Fruit fly (Drosophila melanogaster): Measurements from ENCODE around the gene Nhe1.

DNA sequence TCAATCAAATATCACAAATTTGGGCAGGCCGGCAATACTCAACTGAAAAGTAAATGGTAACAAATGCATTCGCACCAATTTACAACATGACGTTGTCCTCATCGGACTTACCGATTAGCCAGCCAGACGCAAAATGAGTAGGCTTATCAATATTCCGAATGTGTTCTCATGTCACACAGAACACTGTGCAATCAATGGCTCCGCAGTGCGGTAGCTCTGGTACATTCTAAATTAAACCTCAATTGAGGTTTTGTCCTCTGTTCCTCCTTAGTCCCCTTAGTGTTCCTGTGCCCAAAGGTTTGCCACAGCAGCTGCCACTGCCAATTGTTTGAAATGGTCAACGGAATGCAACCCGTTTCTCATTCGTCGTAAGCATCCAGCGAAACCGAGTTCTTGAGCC lies 27.7 kb downstream of the Nhe1 start:
- TF ChIP-seq GATAd (GFP tag; optimal IDR thresholded peaks at IDR 0.05) (no peak), foxo (GFP tag; optimal IDR thresholded peaks at IDR 0.05) (no peak), usp (GFP tag; optimal IDR thresholded peaks at IDR 0.05) (no peak), lola (GFP tag; optimal IDR thresholded peaks at IDR 0.05) (no peak), Hr83 (GFP tag; optimal IDR thresholded peaks at IDR 0.05; ENCODE audit: poor library complexity, severe bottlenecking) (no peak), dsf (GFP tag; optimal IDR thresholded peaks at IDR 0.05; ENCODE audit: borderline replicate concordance) (no peak), psq (GFP tag; optimal IDR thresholded peaks at IDR 0.05) (no peak)
